Worm (Caenorhabditis elegans) whole organism, mixed stage, embryonic: ENCODE measurements around the gene hrg-6.

Source experiments
- nhr-12 ChIP-seq: fragments of 150-350 bp; optimal IDR thresholded peaks from 2 replicates; lab custom pipeline; 2014; ENCODE audit warnings: missing biosample characterization, missing genetic modification characterization
- snpc-4 ChIP-seq: fragments of 150-350 bp; optimal IDR thresholded peaks from 2 replicates; lab custom pipeline; 2014; ENCODE audit warnings: missing biosample characterization, missing genetic modification characterization
- tbx-8 ChIP-seq: fragments of 200-800 bp; sonication (Bioruptor generic); optimal IDR thresholded peaks from 2 replicates; lab custom pipeline; 2018; ENCODE audit warnings: mild to moderate bottlenecking, missing genetic modification characterization, moderate library complexity, missing compliant biosample characterization
- unc-62 ChIP-seq: fragments of 150-350 bp; optimal IDR thresholded peaks from 2 replicates; lab custom pipeline; 2014; ENCODE audit warnings: missing biosample characterization, missing genetic modification reagents, missing genetic modification characterization

ce11 chrIV:11019962-11020550 is 12.3 kb upstream of the hrg-6 start, which contains the start of gene F13H10.8:
- no peak for TF ChIP-seq unc-62 (GFP tag; lab: Kevin White, UChicago)
- no peak for TF ChIP-seq tbx-8
- no peak for TF ChIP-seq snpc-4 (tag; lab: Kevin White, UChicago)
- TF ChIP-seq nhr-12, result no peak
